Worm (Caenorhabditis elegans) whole organism, young adult: Measurements from ENCODE around the gene K08D10.13.

ENCODE experiments used
- B0035.1 ChIP-seq: sonication (generic microtip); optimal IDR thresholded peaks from 2 replicates; lab custom pipeline; 2016; ENCODE audit warnings: missing genetic modification characterization, mild to moderate bottlenecking, missing compliant biosample characterization, missing genotype, missing genetic modification reagents
- C17E4.6 ChIP-seq: fragments of 200-800 bp; sonication (Bioruptor generic); IDR thresholded peaks from 2 replicates; pipeline ENCODE4 v1.3.6; 2022; ENCODE audit warnings: missing genetic modification reagents, missing genetic modification characterization, missing compliant biosample characterization
- F22D6.2 ChIP-seq: sonication (generic microtip); optimal IDR thresholded peaks from 2 replicates; lab custom pipeline; 2016; ENCODE audit warnings: mild to moderate bottlenecking, missing genetic modification characterization, missing compliant biosample characterization
- F39B2.1 ChIP-seq: fragments of 200-800 bp; sonication (Bioruptor generic); IDR thresholded peaks from 2 replicates; pipeline ENCODE4 v1.3.6; 2022; ENCODE audit warnings: missing genetic modification reagents, missing genetic modification characterization, missing compliant biosample characterization
- F49E8.2 ChIP-seq: sonication (generic microtip); optimal IDR thresholded peaks from 3 replicates; lab custom pipeline; 2017; ENCODE audit warnings: missing genetic modification characterization, mild to moderate bottlenecking, missing compliant biosample characterization, antibody characterized with exemption, moderate library complexity; ENCODE audit not compliant: insufficient read depth
- F52B5.7 ChIP-seq: sonication (generic microtip); optimal IDR thresholded peaks from 2 replicates; lab custom pipeline; 2016; ENCODE audit warnings: mild to moderate bottlenecking, missing genetic modification characterization, missing compliant biosample characterization
- F57A8.1 ChIP-seq: fragments of 200-800 bp; sonication (Bioruptor generic); optimal IDR thresholded peaks from 2 replicates; lab custom pipeline; 2018; ENCODE audit warnings: mild to moderate bottlenecking, missing genetic modification characterization, moderate library complexity, missing compliant biosample characterization
- F57C9.4 ChIP-seq: sonication (generic microtip); optimal IDR thresholded peaks from 2 replicates; lab custom pipeline; 2017; ENCODE audit warnings: mild to moderate bottlenecking, missing genetic modification characterization, missing compliant biosample characterization
- Y53G8AR.9 ChIP-seq: fragments of 200-800 bp; sonication (Bioruptor generic); conservative IDR thresholded peaks from 2 replicates; pipeline ENCODE4 v1.3.6; 2022; ENCODE audit warnings: missing genetic modification reagents, missing genetic modification characterization, missing compliant biosample characterization
- attf-6 ChIP-seq: fragments of 200-800 bp; sonication (Bioruptor generic); IDR thresholded peaks from 2 replicates; pipeline ENCODE4 v1.3.6; 2022; ENCODE audit warnings: missing genetic modification reagents, missing genetic modification characterization, missing compliant biosample characterization
- bed-2 ChIP-seq: fragments of 200-800 bp; sonication (Bioruptor generic); IDR thresholded peaks from 2 replicates; pipeline ENCODE4 v1.3.6; 2022; ENCODE audit warnings: missing genetic modification reagents, missing genetic modification characterization, missing compliant biosample characterization
- chd-7 ChIP-seq: sonication (generic microtip); optimal IDR thresholded peaks from 2 replicates; lab custom pipeline; 2016; ENCODE audit warnings: mild to moderate bottlenecking, missing genetic modification characterization, moderate library complexity, missing compliant biosample characterization
- dox-1 ChIP-seq: fragments of 200-800 bp; sonication (Bioruptor generic); IDR thresholded peaks from 2 replicates; pipeline ENCODE4 v1.3.6; 2022; ENCODE audit warnings: missing genetic modification reagents, missing genetic modification characterization, missing compliant biosample characterization
- efl-1 ChIP-seq: fragments of 150-350 bp; optimal IDR thresholded peaks from 2 replicates; lab custom pipeline; 2014; ENCODE audit warnings: missing biosample characterization, missing genetic modification reagents, missing genetic modification characterization
- egl-18 ChIP-seq: fragments of 200-800 bp; sonication (Bioruptor generic); IDR thresholded peaks from 2 replicates; pipeline ENCODE4 v1.3.6; 2022; ENCODE audit warnings: missing genetic modification reagents, missing genetic modification characterization, missing compliant biosample characterization
- egl-44 ChIP-seq: fragments of 200-800 bp; sonication (Bioruptor generic); IDR thresholded peaks from 2 replicates; pipeline ENCODE4 v1.3.6; 2022; ENCODE audit warnings: missing genetic modification reagents, missing genetic modification characterization, missing compliant biosample characterization
- fkh-3 ChIP-seq: sonication (generic microtip); optimal IDR thresholded peaks from 2 replicates; lab custom pipeline; 2016; ENCODE audit warnings: mild to moderate bottlenecking, missing genetic modification characterization, missing compliant biosample characterization
- him-1 ChIP-seq: sonication (generic microtip); optimal IDR thresholded peaks from 2 replicates; lab custom pipeline; 2016; ENCODE audit warnings: missing genotype, missing genetic modification reagents, missing genetic modification characterization, missing compliant biosample characterization
- lin-40 ChIP-seq: sonication (generic microtip); optimal IDR thresholded peaks from 2 replicates; lab custom pipeline; 2016; ENCODE audit warnings: missing genetic modification characterization, mild to moderate bottlenecking, missing compliant biosample characterization, missing genotype, missing genetic modification reagents
- lsl-1 ChIP-seq: fragments of 200-800 bp; sonication (Bioruptor generic); optimal IDR thresholded peaks from 2 replicates; lab custom pipeline; 2018; ENCODE audit warnings: mild to moderate bottlenecking, missing genetic modification characterization, moderate library complexity, missing compliant biosample characterization
- lsy-27 ChIP-seq: sonication (generic microtip); optimal IDR thresholded peaks from 2 replicates; lab custom pipeline; 2017; ENCODE audit warnings: missing genetic modification characterization, mild to moderate bottlenecking, missing compliant biosample characterization, antibody characterized with exemption, missing genotype, borderline replicate concordance; ENCODE audit not compliant: insufficient read depth
- madf-10 ChIP-seq: sonication (generic microtip); optimal IDR thresholded peaks from 2 replicates; lab custom pipeline; 2016; ENCODE audit warnings: mild to moderate bottlenecking, missing genetic modification characterization, missing compliant biosample characterization
- mcd-1 ChIP-seq: fragments of 200-800 bp; sonication (Bioruptor generic); IDR thresholded peaks from 2 replicates; pipeline ENCODE4 v1.3.6; 2022; ENCODE audit warnings: missing genetic modification reagents, missing genetic modification characterization, missing compliant biosample characterization
- nhr-120 ChIP-seq: fragments of 200-800 bp; sonication (Bioruptor generic); IDR thresholded peaks from 2 replicates; pipeline ENCODE4 v1.3.6; 2022; ENCODE audit warnings: missing genetic modification characterization, missing compliant biosample characterization
- pbrm-1 ChIP-seq: fragments of 200-800 bp; sonication (Bioruptor generic); IDR thresholded peaks from 2 replicates; pipeline ENCODE4 v1.3.6; 2022; ENCODE audit warnings: missing genetic modification reagents, missing genetic modification characterization, missing compliant biosample characterization
- pha-4 ChIP-seq: fragments of 150-350 bp; sonication (generic microtip); optimal IDR thresholded peaks from 2 replicates; lab custom pipeline; 2014; ENCODE audit warnings: missing biosample characterization, missing genetic modification reagents, missing genetic modification characterization
- rpc-1 ChIP-seq, 2 experiments: fragments of 150-350 bp in 1 of 2; sonication (generic microtip) in 1 of 2; optimal IDR thresholded peaks; 2 replicates each; lab custom pipeline; 2014 to 2018; ENCODE audit warnings: missing biosample characterization in 1 of 2, missing genetic modification characterization in 1 of 2, missing genetic modification reagents in 1 of 2, missing genotype in 1 of 2
- sdz-38 ChIP-seq: sonication (generic microtip); optimal IDR thresholded peaks from 2 replicates; lab custom pipeline; 2016; ENCODE audit warnings: missing genotype, missing genetic modification characterization, missing compliant biosample characterization
- sea-2 ChIP-seq: fragments of 200-800 bp; sonication (Bioruptor generic); IDR thresholded peaks from 2 replicates; pipeline ENCODE4 v1.3.6; 2022; ENCODE audit warnings: missing genetic modification characterization, missing compliant biosample characterization
- snpc-1.3 ChIP-seq: sonication (generic microtip); optimal IDR thresholded peaks from 2 replicates; lab custom pipeline; 2017; ENCODE audit warnings: missing genetic modification characterization, mild to moderate bottlenecking, missing compliant biosample characterization, antibody characterized with exemption, moderate library complexity, missing genotype, missing genetic modification reagents; ENCODE audit not compliant: insufficient read depth
- snpc-3.4 ChIP-seq: sonication (generic microtip); optimal IDR thresholded peaks from 2 replicates; lab custom pipeline; 2017; ENCODE audit warnings: missing genetic modification characterization, mild to moderate bottlenecking, missing compliant biosample characterization, antibody characterized with exemption, moderate library complexity, missing genotype, missing genetic modification reagents
- sptf-2 ChIP-seq: fragments of 200-800 bp; sonication (Bioruptor generic); optimal IDR thresholded peaks from 2 replicates; lab custom pipeline; 2018; ENCODE audit warnings: mild to moderate bottlenecking, missing genetic modification characterization, missing compliant biosample characterization
- tlf-1 ChIP-seq: fragments of 200-800 bp; sonication (Bioruptor generic); optimal IDR thresholded peaks from 2 replicates; lab custom pipeline; 2018; ENCODE audit warnings: mild to moderate bottlenecking, missing genetic modification characterization, missing compliant biosample characterization
- xnd-1 ChIP-seq: sonication (generic microtip); optimal IDR thresholded peaks from 2 replicates; lab custom pipeline; 2016; ENCODE audit warnings: missing genotype, missing genetic modification reagents, missing genetic modification characterization, missing compliant biosample characterization
- ztf-22 ChIP-seq: fragments of 200-800 bp; sonication (Bioruptor generic); optimal IDR thresholded peaks from 2 replicates; lab custom pipeline; 2018; ENCODE audit warnings: mild to moderate bottlenecking, missing genetic modification characterization, moderate library complexity, missing compliant biosample characterization
- ztf-25 ChIP-seq: fragments of 200-800 bp; sonication (Bioruptor generic); IDR thresholded peaks from 2 replicates; pipeline ENCODE4 v1.3.6; 2022; ENCODE audit warnings: missing genetic modification reagents, missing genetic modification characterization, missing compliant biosample characterization
- ztf-28 ChIP-seq: fragments of 200-800 bp; sonication (Bioruptor generic); IDR thresholded peaks from 2 replicates; pipeline ENCODE4 v1.3.6; 2022; ENCODE audit warnings: missing genetic modification reagents, missing genetic modification characterization, missing compliant biosample characterization

Gene K08D10.13

DNA sequence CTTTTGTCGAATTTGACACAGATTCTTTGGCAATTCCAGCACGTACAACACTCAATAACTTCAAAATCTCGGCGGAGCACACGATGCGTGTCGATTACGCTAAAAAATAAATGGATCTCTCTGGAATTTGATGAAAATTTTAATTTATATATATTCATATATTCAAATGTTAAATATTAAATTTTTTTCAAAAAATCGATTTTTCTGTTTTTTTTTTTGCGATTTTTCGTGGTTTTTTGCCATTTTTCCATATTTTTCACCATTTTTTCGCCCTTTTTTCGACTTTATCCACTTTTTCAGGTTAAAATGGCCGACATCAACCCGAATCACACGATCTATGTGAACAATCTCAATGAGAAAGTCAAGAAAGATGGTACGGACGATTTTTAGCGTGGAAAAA lies 2.4 kb upstream of the K08D10.13 start, which contains the start of gene rnp-3:
rnp-3 (plus strand) TSS at position 301 of the 400 bp plus-strand sequence.
- no peak for TF ChIP-seq bed-2 (GFP tag; lab: Robert Waterston, UW)
- no peak for TF ChIP-seq F52B5.7
- TF ChIP-seq F22D6.2 (tag; lab: Kevin White, UChicago): no peak
- no peak for TF ChIP-seq snpc-1.3 (tag; lab: Kevin White, UChicago)
- no peak for TF ChIP-seq ztf-25 (GFP tag; lab: Robert Waterston, UW)
- TF ChIP-seq nhr-120 (GFP tag; lab: Robert Waterston, UW): no peak
- TF ChIP-seq sea-2 (GFP tag; lab: Robert Waterston, UW): no peak
- TF ChIP-seq egl-18 (GFP tag; lab: Robert Waterston, UW): no peak
- TF ChIP-seq lsl-1 (GFP tag; lab: Kevin White, UChicago): no peak
- no peak for TF ChIP-seq F49E8.2
- TF ChIP-seq pbrm-1 (GFP tag; lab: Robert Waterston, UW): no peak
- TF ChIP-seq F57C9.4 (tag; lab: Kevin White, UChicago): no peak
- TF ChIP-seq F57A8.1 (GFP tag; lab: Kevin White, UChicago): no peak
- TF ChIP-seq B0035.1 (tag; lab: Kevin White, UChicago): no peak
- no peak for TF ChIP-seq sptf-2 (GFP tag; lab: Kevin White, UChicago)
- no peak for TF ChIP-seq fkh-3
- TF ChIP-seq, all 124 proteins: peak for 0

DNA sequence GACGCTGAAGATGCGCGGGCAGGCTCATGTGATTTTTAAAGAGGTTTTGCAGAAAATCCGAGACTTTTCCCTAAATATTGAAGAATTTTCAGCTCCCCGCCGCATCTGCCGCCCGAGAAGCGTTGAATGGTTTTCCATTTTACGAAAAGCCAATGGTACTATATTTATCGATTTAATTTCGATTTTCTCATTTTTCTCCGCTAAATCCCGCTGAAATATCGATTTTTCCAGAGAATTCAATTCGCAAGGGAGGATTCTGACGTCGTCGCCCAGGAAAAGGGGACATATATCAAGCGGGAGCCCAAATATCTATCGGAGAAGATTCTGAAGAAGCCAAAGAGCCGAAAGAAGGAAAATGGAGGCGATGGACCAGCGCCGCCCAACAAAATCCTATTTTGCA lies 861 bp upstream of the K08D10.13 start:
- TF ChIP-seq lin-40 (tag; lab: Kevin White, UChicago) (no peak), lsy-27 (tag; lab: Kevin White, UChicago) (no peak), lsl-1 (GFP tag; lab: Kevin White, UChicago) (no peak), bed-2 (GFP tag; lab: Robert Waterston, UW) (no peak), C17E4.6 (GFP tag; lab: Robert Waterston, UW) (no peak), madf-10 (tag; lab: Kevin White, UChicago) (no peak), mcd-1 (GFP tag; lab: Robert Waterston, UW) (no peak), egl-44 (GFP tag; lab: Robert Waterston, UW) (no peak), him-1 (no peak), snpc-3.4 (tag; lab: Kevin White, UChicago) (no peak), efl-1 (GFP tag; lab: Kevin White, UChicago) (no peak), chd-7 (tag; lab: Kevin White, UChicago) (no peak), F57A8.1 (GFP tag; lab: Kevin White, UChicago) (no peak), pha-4 (tag; lab: Kevin White, UChicago) (no peak), rpc-1 (optimal IDR thresholded peaks at IDR 0.05; lab: Kevin White, UChicago) (no peak), rpc-1 (tag; optimal IDR thresholded peaks at IDR 0.05; lab: Kevin White, UChicago) (no peak), attf-6 (GFP tag; lab: Robert Waterston, UW) (no peak)

ce11 chrIV:4167296-4167695 lies 4.1 kb downstream of the K08D10.13 start:
- TF ChIP-seq xnd-1 (tag; lab: Kevin White, UChicago) (no peak), sdz-38 (no peak), tlf-1 (no peak), ztf-28 (GFP tag; lab: Robert Waterston, UW) (no peak), dox-1 (GFP tag; lab: Robert Waterston, UW) (no peak), ztf-22 (GFP tag; lab: Kevin White, UChicago) (no peak), F39B2.1 (GFP tag; lab: Robert Waterston, UW) (no peak), Y53G8AR.9 (GFP tag; lab: Robert Waterston, UW) (no peak)
